Worm (Caenorhabditis elegans): ENCODE measurements around the gene ugt-43.

The ugt-43 gene

DNA sequence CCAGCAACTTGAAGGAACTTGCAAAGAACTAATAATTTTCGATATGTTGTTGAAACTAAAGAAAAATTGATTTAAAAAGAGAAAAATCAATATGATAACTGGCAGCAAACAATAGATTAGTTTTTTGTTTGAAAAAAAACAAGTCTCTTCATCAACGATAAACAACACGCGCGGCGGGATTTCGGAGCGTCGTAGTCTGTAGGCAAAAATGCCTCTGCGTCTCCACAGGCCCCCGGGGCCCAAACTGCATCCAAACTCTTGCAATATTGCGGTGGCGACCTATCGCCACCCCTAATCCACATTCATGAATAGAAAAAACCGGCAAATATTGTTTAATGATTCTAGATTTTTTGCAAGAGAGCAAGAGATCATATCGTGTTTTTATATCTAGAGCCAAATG is 39.3 kb upstream of the ugt-43 start:
- TF ChIP-seq ztf-4 (tag; optimal IDR thresholded peaks at IDR 0.05) = no peak
- peak; percentile 24 for TF ChIP-seq F13H6.1 (tag; optimal IDR thresholded peaks at IDR 0.05)
- no peak for TF ChIP-seq ama-1 (optimal IDR thresholded peaks at IDR 0.05)
- TF ChIP-seq fos-1 (tag; optimal IDR thresholded peaks at IDR 0.05) = peak; percentile 21
- TF ChIP-seq lsy-2 (tag; optimal IDR thresholded peaks at IDR 0.05) = peak in 1 of 2 experiments; percentile 53
- TF ChIP-seq C34F6.9 (tag; optimal IDR thresholded peaks at IDR 0.05) = peak; percentile 37
- peak; percentile 24 for TF ChIP-seq nhr-129 (tag; optimal IDR thresholded peaks at IDR 0.05)
- peak; percentile 47 for TF ChIP-seq unc-55 (GFP tag; optimal IDR thresholded peaks at IDR 0.05)
- TF ChIP-seq crh-2 (tag; optimal IDR thresholded peaks at IDR 0.05) = peak; percentile 6

ce11 chrIV:10429129-10429528 is 35.3 kb upstream of the ugt-43 start, which contains the start of gene F13B12.2:
TSS of gene F13B12.2 (minus strand) at chrIV:10429130.
- no peak for TF ChIP-seq egl-27 (tag; optimal IDR thresholded peaks at IDR 0.05)
- TF ChIP-seq nhr-10 (tag; optimal IDR thresholded peaks at IDR 0.05) = no peak
- no peak for TF ChIP-seq mdl-1 (tag; optimal IDR thresholded peaks at IDR 0.05)
- peak; percentile 32 for TF ChIP-seq fos-1 (tag; optimal IDR thresholded peaks at IDR 0.05)
- TF ChIP-seq skn-1 (tag; optimal IDR thresholded peaks at IDR 0.05) = peak; percentile 5
- no peak for TF ChIP-seq elt-1 (tag; optimal IDR thresholded peaks at IDR 0.05)

DNA sequence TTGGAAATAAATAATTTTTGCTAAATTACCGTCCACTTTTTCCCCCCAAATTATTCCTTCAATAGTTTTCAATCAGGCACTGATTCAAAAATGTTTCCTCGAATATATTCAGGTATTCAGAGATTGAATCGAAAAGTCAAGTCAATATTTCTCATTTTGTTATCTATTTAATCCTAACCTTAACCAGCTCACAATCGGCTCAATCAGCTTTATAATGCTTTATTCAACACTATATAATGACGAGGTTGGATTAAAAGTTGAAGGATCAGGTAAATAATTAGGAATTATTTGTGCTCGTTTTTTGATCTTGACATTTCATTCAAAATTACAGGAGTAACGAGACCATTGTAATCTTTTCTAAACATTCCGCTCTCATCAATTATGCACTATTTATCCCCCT is 33.9 kb upstream of the ugt-43 start:
- TF ChIP-seq dmd-4 (tag; optimal IDR thresholded peaks at IDR 0.05) = no peak

- no peak for TF ChIP-seq lin-11 (tag; optimal IDR thresholded peaks at IDR 0.05)
- TF ChIP-seq ztf-1 (GFP tag; conservative IDR thresholded peaks at IDR 0.05) = no peak
- no peak for TF ChIP-seq mab-5 (tag; optimal IDR thresholded peaks at IDR 0.05)
- TF ChIP-seq nhr-6 (tag; optimal IDR thresholded peaks at IDR 0.05) = no peak
- TF ChIP-seq elt-3 (tag; optimal IDR thresholded peaks at IDR 0.05) = no peak
- no peak for TF ChIP-seq lin-39 (tag; optimal IDR thresholded peaks at IDR 0.05)
- no peak for TF ChIP-seq dmd-4 (tag; optimal IDR thresholded peaks at IDR 0.05)
- TF ChIP-seq lsy-2 (tag; optimal IDR thresholded peaks at IDR 0.05) = no peak
- TF ChIP-seq nhr-77 (tag; optimal IDR thresholded peaks at IDR 0.05) = no peak
- TF ChIP-seq ceh-82 (tag; optimal IDR thresholded peaks at IDR 0.05) = no peak
- TF ChIP-seq zag-1 (tag; optimal IDR thresholded peaks at IDR 0.05) = no peak
- TF ChIP-seq nhr-237 (tag; optimal IDR thresholded peaks at IDR 0.05) = no peak
- no peak for TF ChIP-seq snpc-4 (tag; optimal IDR thresholded peaks at IDR 0.05)
- TF ChIP-seq ztf-4 (tag; optimal IDR thresholded peaks at IDR 0.05) = no peak
- no peak for TF ChIP-seq blmp-1 (tag; optimal IDR thresholded peaks at IDR 0.05; ENCODE audit: insufficient read depth)
- no peak for TF ChIP-seq sma-3 (GFP tag; optimal IDR thresholded peaks at IDR 0.05)
- TF ChIP-seq C34F6.9 (tag; optimal IDR thresholded peaks at IDR 0.05) = no peak
- no peak for TF ChIP-seq fos-1 (tag; optimal IDR thresholded peaks at IDR 0.05)
- no peak for TF ChIP-seq nhr-12 (tag; optimal IDR thresholded peaks at IDR 0.05)
- no peak for TF ChIP-seq sem-4 (tag; optimal IDR thresholded peaks at IDR 0.05)
Observed at ce11 chrIV:10436401-10436800, 28.0 kb upstream of the ugt-43 start, which contains the start of gene ins-1. TSS of gene ins-1 (plus strand) at chrIV:10436701.

ce11 chrIV:10437114-10437513 is 27.3 kb upstream of the ugt-43 start:
- TF ChIP-seq nhr-11 (tag; optimal IDR thresholded peaks at IDR 0.05) (no peak), F13H6.1 (tag; optimal IDR thresholded peaks at IDR 0.05) (no peak), mab-5 (tag; optimal IDR thresholded peaks at IDR 0.05) (no peak), snpc-4 (tag; optimal IDR thresholded peaks at IDR 0.05) (no peak), alr-1 (tag; optimal IDR thresholded peaks at IDR 0.05) (no peak), nhr-23 (tag; optimal IDR thresholded peaks at IDR 0.05) (no peak), unc-62 (GFP tag; optimal IDR thresholded peaks at IDR 0.05) (no peak), sma-3 (GFP tag; optimal IDR thresholded peaks at IDR 0.05) (no peak), egl-27 (tag; optimal IDR thresholded peaks at IDR 0.05) (no peak), ZK546.5 (tag; optimal IDR thresholded peaks at IDR 0.05) (no peak), nhr-21 (tag; optimal IDR thresholded peaks at IDR 0.05) (no peak), ztf-4 (tag; optimal IDR thresholded peaks at IDR 0.05) (no peak), elt-1 (tag; optimal IDR thresholded peaks at IDR 0.05) (no peak), sem-4 (tag; optimal IDR thresholded peaks at IDR 0.05) (no peak), ceh-82 (tag; optimal IDR thresholded peaks at IDR 0.05) (no peak), nhr-10 (tag; optimal IDR thresholded peaks at IDR 0.05) (no peak), C34F6.9 (tag; optimal IDR thresholded peaks at IDR 0.05) (no peak), lin-39 (tag; optimal IDR thresholded peaks at IDR 0.05) (no peak), aly-2 (tag; optimal IDR thresholded peaks at IDR 0.05) (no peak), nhr-6 (tag; optimal IDR thresholded peaks at IDR 0.05) (no peak)

All from whole organism, L2 larva.